Fruit fly (Drosophila melanogaster): ENCODE data around the gene Dscam4.

Gene Dscam4

DNA sequence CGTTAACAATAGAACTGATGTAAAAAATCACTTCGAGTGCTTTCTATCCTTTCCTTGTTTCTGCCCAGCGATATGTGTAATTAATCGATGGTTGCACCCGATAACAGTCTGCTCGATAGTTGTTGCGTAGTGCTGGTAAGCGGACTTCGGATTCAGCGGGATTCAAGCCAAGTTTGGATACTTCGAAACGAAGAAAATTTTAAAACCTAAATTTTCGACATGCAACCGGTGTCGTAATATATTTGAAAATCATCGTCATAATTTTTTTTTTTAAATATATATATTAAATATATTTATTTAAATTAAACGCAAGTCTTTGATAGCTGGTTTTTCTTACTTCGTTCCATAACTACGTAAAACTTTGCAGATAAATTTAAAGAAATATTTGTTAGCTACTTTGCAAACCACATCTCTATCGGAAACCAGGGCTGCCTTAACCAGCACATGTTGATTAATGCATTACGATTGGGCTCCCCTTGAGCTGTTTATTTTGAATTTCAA, 40.6 kb upstream of the Dscam4 start, which contains the start of the genes UbcE2M and Dhps (continued):
- peak; percentile 62; the same call in 1 of the 2 replicates for TF ChIP-seq klu (GFP tag; IDR thresholded peaks at IDR 0.05)
- TF ChIP-seq Six4 (GFP tag; optimal IDR thresholded peaks at IDR 0.05): peak; percentile 31
- TF ChIP-seq Ravus (GFP tag; IDR thresholded peaks at IDR 0.05): no peak; the same call in 1 of the 2 replicates
- no peak for TF ChIP-seq CG10462 (GFP tag; optimal IDR thresholded peaks at IDR 0.05)
- no peak for TF ChIP-seq ro (GFP tag; IDR thresholded peaks at IDR 0.05)
- no peak for TF ChIP-seq MESR4 (GFP tag; optimal IDR thresholded peaks at IDR 0.05)
- TF ChIP-seq CG7372 (GFP tag; IDR thresholded peaks at IDR 0.05): 0 out of 2 replicates have a peak, but pooled peaks have one; percentile 32
- TF ChIP-seq D19B (GFP tag; optimal IDR thresholded peaks at IDR 0.05): peak; percentile 59
- TF ChIP-seq Nf-YB (GFP tag; optimal IDR thresholded peaks at IDR 0.05): no peak
- TF ChIP-seq sens (GFP tag): peak; percentile 18
- TF ChIP-seq slbo (GFP tag; IDR thresholded peaks at IDR 0.05): peak; percentile 87
- no peak for TF ChIP-seq Side (GFP tag; optimal IDR thresholded peaks at IDR 0.05)
- TF ChIP-seq seq (GFP tag; IDR thresholded peaks at IDR 0.05): 0 out of 2 replicates have a peak, but pooled peaks have one; percentile 26
- TF ChIP-seq wek (GFP tag; optimal IDR thresholded peaks at IDR 0.05): no peak
- peak; percentile 3 for TF ChIP-seq CG3163 (GFP tag; optimal IDR thresholded peaks at IDR 0.05)
- no peak for TF ChIP-seq CG32767 (GFP tag; IDR thresholded peaks at IDR 0.05)
- peak; percentile 80 for TF ChIP-seq Dek (tag; optimal IDR thresholded peaks at IDR 0.05)
- no peak for TF ChIP-seq rib (GFP tag; IDR thresholded peaks at IDR 0.05)
- TF ChIP-seq CG17612 (GFP tag; IDR thresholded peaks at IDR 0.05): no peak
- TF ChIP-seq CrebB (tag; optimal IDR thresholded peaks at IDR 0.05): no peak
- TF ChIP-seq CG14441 (GFP tag; IDR thresholded peaks at IDR 0.05): peak; percentile 63; the same call in 1 of the 2 replicates
- TF ChIP-seq oc (tag; optimal IDR thresholded peaks at IDR 0.05): no peak
- TF ChIP-seq CG2875 (GFP tag; optimal IDR thresholded peaks at IDR 0.05): no peak
- TF ChIP-seq Hr3 (GFP tag; optimal IDR thresholded peaks at IDR 0.05): peak; percentile 82
- TF ChIP-seq HLH4C (GFP tag; IDR thresholded peaks at IDR 0.05; ENCODE audit: partially characterized antibody): peak; percentile 76
- TF ChIP-seq tio (GFP tag; optimal IDR thresholded peaks at IDR 0.05): no peak
- TF ChIP-seq CG43689 (GFP tag; IDR thresholded peaks at IDR 0.05): no peak
- TF ChIP-seq dati (GFP tag; IDR thresholded peaks at IDR 0.05): no peak
- TF ChIP-seq CG11560 (tag; IDR thresholded peaks at IDR 0.05): no peak; the same call in 2 of the 3 replicates
- TF ChIP-seq Blimp-1 (GFP tag; optimal IDR thresholded peaks at IDR 0.05): no peak
- no peak for TF ChIP-seq gem (tag; optimal IDR thresholded peaks at IDR 0.05)
- TF ChIP-seq CHES-1-like (GFP tag; optimal IDR thresholded peaks at IDR 0.05): peak; percentile 56
- peak; percentile 74 for TF ChIP-seq CG32532 (GFP tag; IDR thresholded peaks at IDR 0.05)
- peak; percentile 37; the same call in 1 of the 2 replicates for TF ChIP-seq vvl (GFP tag; IDR thresholded peaks at IDR 0.05)
- TF ChIP-seq CG17186 (GFP tag; optimal IDR thresholded peaks at IDR 0.05): peak; percentile 25
- TF ChIP-seq Ada2b (GFP tag; IDR thresholded peaks at IDR 0.05): peak; percentile 46
- TF ChIP-seq Atf6 (GFP tag; IDR thresholded peaks at IDR 0.05): no peak
- TF ChIP-seq Hsf (GFP tag; optimal IDR thresholded peaks at IDR 0.05): peak; percentile 49
- peak in 1 of 3 experiments; percentile 78 for TF ChIP-seq lola (GFP tag; optimal IDR thresholded peaks at IDR 0.05)
- TF ChIP-seq CG11398 (GFP tag; optimal IDR thresholded peaks at IDR 0.05): no peak
- peak; percentile 69 for TF ChIP-seq CG17385 (GFP tag; optimal IDR thresholded peaks at IDR 0.05)
- no peak for TF ChIP-seq salm (tag; optimal IDR thresholded peaks at IDR 0.05)
- no peak for TF ChIP-seq aop (GFP tag; IDR thresholded peaks at IDR 0.05)
- TF ChIP-seq CG34422 (GFP tag; IDR thresholded peaks at IDR 0.05): peak; percentile 35; the same call in 1 of the 3 replicates
- TF ChIP-seq CG2129 (GFP tag; IDR thresholded peaks at IDR 0.05; ENCODE audit: partially characterized antibody): peak; percentile 33
- TF ChIP-seq CG13287 (GFP tag; IDR thresholded peaks at IDR 0.05; ENCODE audit: partially characterized antibody): peak; percentile 71
- TF ChIP-seq Fer3 (tag; optimal IDR thresholded peaks at IDR 0.05): peak; percentile 76
- no peak for TF ChIP-seq p53 (GFP tag; optimal IDR thresholded peaks at IDR 0.05)
- TF ChIP-seq CG10321 (GFP tag; IDR thresholded peaks at IDR 0.05): no peak
- TF ChIP-seq Oli (tag; optimal IDR thresholded peaks at IDR 0.05): peak; percentile 65
- TF ChIP-seq CG6683 (GFP tag; optimal IDR thresholded peaks at IDR 0.05): peak; percentile 58
